Worm (Caenorhabditis elegans): Measurements from ENCODE around the gene Y54G2A.57.

- no peak for TF ChIP-seq ZK546.5 (tag; optimal IDR thresholded peaks at IDR 0.05)
- TF ChIP-seq lin-39 (tag; optimal IDR thresholded peaks at IDR 0.05): peak; percentile 43
- TF ChIP-seq hmg-11 (tag; optimal IDR thresholded peaks at IDR 0.05): no peak
- TF ChIP-seq elt-1 (tag; optimal IDR thresholded peaks at IDR 0.05): no peak
These were observed 25.1 kb downstream of the Y54G2A.57 start for ce11 chrIV:2994883-2995282.
